Worm (Caenorhabditis elegans): ENCODE results near the gene K09A9.6.
A peak's percentile ranks its signal among the peaks of the same experiment; 100 is the strongest.

K09A9.6 gene

DNA sequence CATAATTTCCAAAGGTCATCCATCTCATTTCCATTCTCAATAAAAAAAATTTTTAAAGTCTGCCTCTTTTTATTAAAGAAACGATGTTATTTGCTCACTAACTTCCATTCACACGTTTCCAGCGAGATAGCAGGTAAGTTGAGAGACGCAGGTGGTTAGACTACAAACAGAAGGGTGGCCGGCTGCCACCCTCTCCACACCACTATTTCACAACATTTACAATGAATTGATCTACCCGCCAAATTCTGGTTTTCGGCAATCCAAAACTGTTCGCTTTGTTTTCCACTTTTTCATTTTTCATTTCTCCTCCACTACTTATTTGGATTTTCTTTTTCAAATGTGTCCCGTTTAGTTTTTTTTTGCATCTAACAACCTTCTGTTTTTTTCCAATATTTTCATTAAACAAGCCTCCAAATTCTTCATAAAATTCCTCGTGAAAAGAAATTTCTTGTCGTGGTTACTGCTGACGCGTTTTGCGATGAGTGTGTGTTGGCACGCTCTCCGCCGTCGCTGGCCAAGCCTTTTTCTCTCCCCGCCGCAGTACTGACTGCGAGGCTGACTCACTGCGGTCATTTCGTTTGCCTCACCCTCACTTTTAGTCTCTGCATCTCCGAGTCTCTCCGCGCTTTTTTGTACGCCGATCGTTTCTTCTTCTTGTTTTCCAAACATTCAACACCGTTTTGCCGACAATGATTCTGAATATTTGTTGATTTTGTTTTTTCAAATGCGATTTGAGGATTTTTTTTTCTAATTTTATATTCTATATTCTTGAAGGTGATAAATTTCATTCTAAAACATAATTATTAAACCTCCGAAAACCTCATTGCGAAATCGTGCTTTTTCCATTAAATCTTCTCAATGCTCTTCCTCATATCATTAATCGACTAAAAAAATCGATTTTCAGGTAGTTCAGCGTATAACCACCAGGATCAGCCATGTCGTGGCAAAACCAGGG is 8.8 kb upstream of the K09A9.6 start, which contains the start of gene dyn-1:
dyn-1 (plus strand) TSS at position 905 of the 955 bp plus-strand sequence.
- TF ChIP-seq snpc-4 (tag; optimal IDR thresholded peaks at IDR 0.05) (peak; percentile 80), R02D3.7 (tag; optimal IDR thresholded peaks at IDR 0.05) (peak; percentile 8), nhr-77 (tag; optimal IDR thresholded peaks at IDR 0.05) (no peak), nhr-28 (tag; optimal IDR thresholded peaks at IDR 0.05) (no peak), fos-1 (tag; optimal IDR thresholded peaks at IDR 0.05) (peak; percentile 49), elt-3 (tag; optimal IDR thresholded peaks at IDR 0.05) (no peak), lin-15B (tag; optimal IDR thresholded peaks at IDR 0.05) (peak; percentile 39), nhr-23 (tag; optimal IDR thresholded peaks at IDR 0.05) (peak; percentile 69), nhr-12 (tag; optimal IDR thresholded peaks at IDR 0.05) (no peak), tbx-2 (tag; optimal IDR thresholded peaks at IDR 0.05) (peak; percentile 22), ceh-28 (tag; optimal IDR thresholded peaks at IDR 0.05) (peak; percentile 9), nhr-25 (tag; optimal IDR thresholded peaks at IDR 0.05) (peak; percentile 88), pqm-1 (tag; optimal IDR thresholded peaks at IDR 0.05) (peak; percentile 3), pha-4 (tag; optimal IDR thresholded peaks at IDR 0.05) (peak; percentile 62), hmg-11 (tag; optimal IDR thresholded peaks at IDR 0.05) (peak; percentile 48), nfya-1 (tag; optimal IDR thresholded peaks at IDR 0.05; ENCODE audit: insufficient read depth) (peak; percentile 66), egl-5 (tag; optimal IDR thresholded peaks at IDR 0.05) (no peak), nhr-43 (tag; optimal IDR thresholded peaks at IDR 0.05; ENCODE audit: poor library complexity, severe bottlenecking) (peak; percentile 65), lin-39 (tag; optimal IDR thresholded peaks at IDR 0.05) (peak; percentile 21), lsy-12 (tag; optimal IDR thresholded peaks at IDR 0.05) (peak; percentile 47), elt-2 (tag; optimal IDR thresholded peaks at IDR 0.05) (peak; percentile 52), ztf-4 (tag; optimal IDR thresholded peaks at IDR 0.05) (no peak), jun-1 (tag; optimal IDR thresholded peaks at IDR 0.05) (peak; percentile 29)

DNA sequence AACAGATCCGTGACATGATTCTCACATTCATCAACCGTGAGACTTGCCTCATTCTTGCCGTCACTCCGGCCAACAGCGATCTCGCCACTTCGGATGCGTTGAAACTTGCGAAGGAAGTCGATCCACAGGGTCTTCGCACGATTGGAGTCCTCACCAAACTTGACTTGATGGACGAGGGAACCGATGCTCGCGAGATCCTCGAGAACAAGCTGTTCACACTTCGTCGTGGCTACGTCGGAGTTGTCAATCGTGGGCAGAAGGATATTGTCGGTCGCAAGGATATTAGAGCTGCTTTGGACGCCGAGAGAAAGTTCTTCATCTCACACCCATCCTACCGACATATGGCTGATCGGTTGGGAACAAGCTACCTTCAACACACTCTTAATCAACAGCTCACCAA is 7.4 kb upstream of the K09A9.6 start:
- no peak for TF ChIP-seq daf-12 (tag; optimal IDR thresholded peaks at IDR 0.05)
- no peak for TF ChIP-seq nhr-11 (tag; optimal IDR thresholded peaks at IDR 0.05)
- no peak for TF ChIP-seq eor-1 (tag; optimal IDR thresholded peaks at IDR 0.05)
- TF ChIP-seq elt-1 (tag; optimal IDR thresholded peaks at IDR 0.05), result no peak
- no peak for TF ChIP-seq fos-1 (tag; optimal IDR thresholded peaks at IDR 0.05)
- TF ChIP-seq mdl-1 (tag; optimal IDR thresholded peaks at IDR 0.05), result no peak
- TF ChIP-seq ceh-28 (tag; optimal IDR thresholded peaks at IDR 0.05), result no peak
- TF ChIP-seq zag-1 (tag; optimal IDR thresholded peaks at IDR 0.05), result no peak
- TF ChIP-seq snpc-4 (tag; optimal IDR thresholded peaks at IDR 0.05), result no peak
- no peak for TF ChIP-seq egl-27 (tag; optimal IDR thresholded peaks at IDR 0.05)
- no peak for TF ChIP-seq hmg-11 (tag; optimal IDR thresholded peaks at IDR 0.05)
- TF ChIP-seq skn-1 (tag; optimal IDR thresholded peaks at IDR 0.05), result no peak
- no peak for TF ChIP-seq R02D3.7 (tag; optimal IDR thresholded peaks at IDR 0.05)
- no peak for TF ChIP-seq aly-2 (tag; optimal IDR thresholded peaks at IDR 0.05)
- no peak for TF ChIP-seq pha-4 (tag; optimal IDR thresholded peaks at IDR 0.05)

DNA sequence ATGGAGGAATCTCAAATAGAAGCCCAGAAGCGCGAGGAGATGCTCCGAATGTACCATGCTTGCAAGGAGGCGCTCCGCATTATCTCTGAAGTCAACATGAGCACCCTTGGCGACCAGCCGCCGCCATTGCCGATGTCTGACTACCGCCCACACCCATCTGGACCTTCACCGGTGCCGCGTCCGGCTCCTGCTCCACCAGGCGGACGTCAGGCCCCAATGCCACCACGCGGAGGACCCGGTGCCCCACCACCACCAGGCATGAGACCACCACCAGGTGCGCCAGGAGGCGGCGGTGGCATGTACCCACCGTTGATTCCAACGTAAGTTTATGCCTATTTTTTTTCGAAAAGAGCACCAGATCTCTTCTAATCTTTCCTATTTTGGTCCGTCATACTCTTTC is 5.0 kb upstream of the K09A9.6 start:
- TF ChIP-seq egl-27 (tag; optimal IDR thresholded peaks at IDR 0.05) (no peak), daf-12 (tag; optimal IDR thresholded peaks at IDR 0.05) (no peak), hmg-11 (tag; optimal IDR thresholded peaks at IDR 0.05) (no peak), ztf-4 (tag; optimal IDR thresholded peaks at IDR 0.05) (no peak), nhr-76 (tag; optimal IDR thresholded peaks at IDR 0.05) (no peak), elt-1 (tag; optimal IDR thresholded peaks at IDR 0.05) (no peak), tbx-2 (tag; optimal IDR thresholded peaks at IDR 0.05) (no peak), ZK546.5 (tag; optimal IDR thresholded peaks at IDR 0.05) (no peak), nhr-43 (tag; optimal IDR thresholded peaks at IDR 0.05; ENCODE audit: poor library complexity, severe bottlenecking) (no peak), nhr-23 (tag; optimal IDR thresholded peaks at IDR 0.05) (no peak), nhr-77 (tag; optimal IDR thresholded peaks at IDR 0.05) (no peak), sea-2 (GFP tag; optimal IDR thresholded peaks at IDR 0.05) (no peak), ceh-82 (tag; optimal IDR thresholded peaks at IDR 0.05) (no peak)

Data from whole organism, L3 larva.